Fruit fly (Drosophila melanogaster): ENCODE results near the gene RhoGAP71E.

DNA sequence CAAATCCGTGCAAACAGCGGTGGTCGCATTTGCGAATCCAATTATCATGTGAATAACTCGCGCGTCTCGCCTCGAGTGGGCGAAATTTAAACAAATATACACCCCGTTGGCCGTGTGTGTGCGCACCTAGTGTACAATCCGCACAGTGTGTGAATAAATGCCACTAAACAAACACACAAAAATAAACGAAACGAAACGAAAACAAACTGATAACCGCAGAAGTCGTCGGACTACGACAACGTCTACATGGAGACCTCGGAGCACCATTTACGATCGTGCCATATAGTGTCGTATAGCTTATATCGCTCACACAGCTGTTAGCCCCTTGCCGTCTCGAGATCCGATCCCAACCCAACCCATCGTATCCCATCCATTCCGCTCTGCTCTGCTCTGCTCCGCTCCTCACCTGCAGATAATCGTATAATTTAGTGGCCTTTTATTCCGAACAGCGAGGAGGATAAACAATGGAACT, 22.1 kb upstream of the RhoGAP71E start:
- no peak for TF ChIP-seq Pif1A (GFP tag; optimal IDR thresholded peaks at IDR 0.05)
- no peak for TF ChIP-seq CG17806 (tag; optimal IDR thresholded peaks at IDR 0.05)
- TF ChIP-seq CG12605 (GFP tag; IDR thresholded peaks at IDR 0.05), result peak; percentile 61; the same call in 1 of the 2 replicates
- TF ChIP-seq CG9948 (tag; optimal IDR thresholded peaks at IDR 0.05), result no peak
